Fruit fly (Drosophila melanogaster) whole organism, adult: ENCODE data around the gene GXIVsPLA2.

Source experiments
- CG11617 ChIP-seq: fragments of 200-800 bp; sonication (Bioruptor generic); optimal IDR thresholded peaks from 2 replicates; lab custom pipeline; 2017; ENCODE audit warnings: mild to moderate bottlenecking, missing biosample characterization, missing genetic modification reagents, missing genetic modification characterization
- CG12768 ChIP-seq: fragments of 200-800 bp; sonication (Bioruptor generic); optimal IDR thresholded peaks from 2 replicates; lab custom pipeline; 2017; ENCODE audit warnings: missing biosample characterization, missing genetic modification characterization, mild to moderate bottlenecking, moderate library complexity, missing genetic modification reagents
- CG14711 ChIP-seq: fragments of 200-800 bp; sonication (Bioruptor generic); optimal IDR thresholded peaks from 2 replicates; lab custom pipeline; 2018; ENCODE audit warnings: missing biosample characterization, mild to moderate bottlenecking, missing genetic modification characterization, moderate library complexity
- CG1620 ChIP-seq: fragments of 200-800 bp; sonication (Bioruptor generic); optimal IDR thresholded peaks from 2 replicates; lab custom pipeline; 2016; ENCODE audit warnings: missing biosample characterization, missing genetic modification characterization
- CG33017 ChIP-seq: fragments of 200-800 bp; sonication (Bioruptor generic); optimal IDR thresholded peaks from 2 replicates; lab custom pipeline; 2018; ENCODE audit warnings: missing biosample characterization, mild to moderate bottlenecking, missing genetic modification characterization, moderate library complexity
- CG5204 ChIP-seq: fragments of 200-800 bp; sonication (Bioruptor generic); optimal IDR thresholded peaks from 2 replicates; lab custom pipeline; 2016; ENCODE audit warnings: missing biosample characterization, missing genetic modification characterization
- CG7045 ChIP-seq: fragments of 200-800 bp; sonication (Bioruptor generic); optimal IDR thresholded peaks from 2 replicates; lab custom pipeline; 2017; ENCODE audit warnings: missing biosample characterization, mild to moderate bottlenecking, missing genetic modification characterization
- CG7101 ChIP-seq: fragments of 200-800 bp; sonication (Bioruptor generic); optimal IDR thresholded peaks from 2 replicates; lab custom pipeline; 2018; ENCODE audit warnings: missing biosample characterization, mild to moderate bottlenecking, missing genetic modification characterization, moderate library complexity
- Clk ChIP-seq: fragments of 200-800 bp; sonication (Bioruptor generic); optimal IDR thresholded peaks from 2 replicates; lab custom pipeline; 2017; ENCODE audit warnings: missing biosample characterization, missing genetic modification characterization
- Crg-1 ChIP-seq: fragments of 200-800 bp; sonication (Bioruptor generic); optimal IDR thresholded peaks from 2 replicates; lab custom pipeline; 2016; ENCODE audit warnings: missing biosample characterization, missing genetic modification characterization
- Hr96 ChIP-seq: fragments of 200-800 bp; sonication (Bioruptor generic); optimal IDR thresholded peaks from 2 replicates; lab custom pipeline; 2016; ENCODE audit warnings: missing biosample characterization, missing genetic modification characterization
- Mnt ChIP-seq: fragments of 200-800 bp; sonication (Bioruptor generic); optimal IDR thresholded peaks from 2 replicates; lab custom pipeline; 2016; ENCODE audit warnings: missing biosample characterization, mild to moderate bottlenecking, missing genetic modification characterization
- bab1 ChIP-seq: fragments of 200-800 bp; sonication (Bioruptor generic); optimal IDR thresholded peaks from 3 replicates; lab custom pipeline; 2019; ENCODE audit warnings: missing biosample characterization, mild to moderate bottlenecking, missing genetic modification characterization, moderate library complexity
- cic ChIP-seq: fragments of 200-800 bp; sonication (Bioruptor generic); optimal IDR thresholded peaks from 2 replicates; lab custom pipeline; 2017; ENCODE audit warnings: missing biosample characterization, mild to moderate bottlenecking, missing genetic modification characterization, moderate library complexity
- cnc ChIP-seq, 2 experiments: fragments of >200 bp; optimal IDR thresholded peaks; 2 replicates each; lab custom pipeline; 2017
- kay ChIP-seq: fragments of 200-800 bp; sonication (Bioruptor generic); peaks from one replicate; lab custom pipeline; 2016; ENCODE audit warnings: missing biosample characterization, missing genetic modification characterization, borderline replicate concordance
- ovo ChIP-seq: fragments of 200-800 bp; sonication (Bioruptor generic); optimal IDR thresholded peaks from 2 replicates; lab custom pipeline; 2016; ENCODE audit warnings: missing biosample characterization, missing genetic modification characterization
- pad ChIP-seq: fragments of 200-800 bp; sonication (Bioruptor generic); optimal IDR thresholded peaks from 3 replicates; lab custom pipeline; 2017; ENCODE audit warnings: missing biosample characterization, missing genetic modification characterization, mild to moderate bottlenecking, moderate library complexity, missing genetic modification reagents
- tj ChIP-seq: fragments of 200-800 bp; sonication (Bioruptor generic); optimal IDR thresholded peaks from 3 replicates; lab custom pipeline; 2017; ENCODE audit warnings: missing biosample characterization, mild to moderate bottlenecking, missing genetic modification characterization, moderate library complexity
- toe ChIP-seq: fragments of 200-800 bp; sonication (Bioruptor generic); optimal IDR thresholded peaks from 2 replicates; lab custom pipeline; 2016; ENCODE audit warnings: missing biosample characterization, missing genetic modification characterization

Gene GXIVsPLA2

dm6 chr3L:15968686-15969085, 13.8 kb downstream of the GXIVsPLA2 start:
- TF ChIP-seq Mnt (no peak), pad (no peak), CG1620 (GFP tag; lab: Kevin White, UChicago) (no peak), CG5204 (GFP tag; lab: Kevin White, UChicago) (no peak), bab1 (peak; percentile 5), toe (GFP tag; lab: Kevin White, UChicago) (no peak), CG14711 (tag; lab: Kevin White, UChicago) (no peak), cic (GFP tag; lab: Kevin White, UChicago) (peak; percentile 50), CG11617 (GFP tag; lab: Kevin White, UChicago) (no peak), tj (no peak), Clk (GFP tag; lab: Kevin White, UChicago) (no peak)

dm6 chr3L:15974166-15974565, 19.3 kb downstream of the GXIVsPLA2 start:
- TF ChIP-seq Mnt (no peak), toe (GFP tag; lab: Kevin White, UChicago) (no peak), CG1620 (GFP tag; lab: Kevin White, UChicago) (no peak), bab1 (no peak), CG14711 (tag; lab: Kevin White, UChicago) (no peak), Hr96 (no peak), CG5204 (GFP tag; lab: Kevin White, UChicago) (no peak), CG12768 (GFP tag; lab: Kevin White, UChicago) (no peak), CG7045 (GFP tag; lab: Kevin White, UChicago) (no peak), Clk (GFP tag; lab: Kevin White, UChicago) (no peak), tj (no peak), CG11617 (GFP tag; lab: Kevin White, UChicago) (no peak), CG33017 (tag; lab: Kevin White, UChicago) (no peak), Crg-1 (GFP tag; lab: Kevin White, UChicago) (no peak), ovo (GFP tag; lab: Kevin White, UChicago) (no peak), cic (GFP tag; lab: Kevin White, UChicago) (no peak)

dm6 chr3L:15975068-15975467, 20.2 kb downstream of the GXIVsPLA2 start, which contains the start of gene CG17026:
Gene CG17026, plus strand, starts transcription at chr3L:15975368.
- TF ChIP-seq CG11617 (GFP tag; lab: Kevin White, UChicago) = no peak
- peak; percentile 43 for TF ChIP-seq cic (GFP tag; lab: Kevin White, UChicago)
- TF ChIP-seq tj = no peak

- TF ChIP-seq pad = peak; percentile 16
- TF ChIP-seq bab1 = peak; percentile 19
- TF ChIP-seq CG14711 (tag; lab: Kevin White, UChicago) = peak; percentile 88
- TF ChIP-seq kay = no peak
- peak; percentile 20 for TF ChIP-seq CG33017 (tag; lab: Kevin White, UChicago)
- TF ChIP-seq cic (GFP tag; lab: Kevin White, UChicago) = peak; percentile 62
- TF ChIP-seq CG12768 (GFP tag; lab: Kevin White, UChicago) = peak; percentile 82
- TF ChIP-seq Crg-1 (GFP tag; lab: Kevin White, UChicago) = no peak
Observed at dm6 chr3L:15976758-15977157, 21.9 kb downstream of the GXIVsPLA2 start, which contains the start of gene CG17029. Gene CG17029, plus strand, starts transcription at chr3L:15976870.

- TF ChIP-seq CG5204 (GFP tag; lab: Kevin White, UChicago) (peak; percentile 30), CG33017 (tag; lab: Kevin White, UChicago) (peak; percentile 39), toe (GFP tag; lab: Kevin White, UChicago) (no peak), ovo (GFP tag; lab: Kevin White, UChicago) (no peak), CG14711 (tag; lab: Kevin White, UChicago) (peak; percentile 61), CG7045 (GFP tag; lab: Kevin White, UChicago) (peak; percentile 8), cic (GFP tag; lab: Kevin White, UChicago) (no peak), Crg-1 (GFP tag; lab: Kevin White, UChicago) (no peak), cnc (optimal IDR thresholded peaks at IDR 0.05; lab: Kevin White, UChicago) (no peak), Clk (GFP tag; lab: Kevin White, UChicago) (no peak), kay (no peak), CG1620 (GFP tag; lab: Kevin White, UChicago) (no peak), tj (no peak), CG11617 (GFP tag; lab: Kevin White, UChicago) (peak; percentile 31), bab1 (peak; percentile 33), Hr96 (no peak), CG12768 (GFP tag; lab: Kevin White, UChicago) (no peak), Mnt (no peak), CG7101 (tag; lab: Kevin White, UChicago) (peak; percentile 24), pad (no peak)
Observed at dm6 chr3L:15977565-15977964, 22.7 kb downstream of the GXIVsPLA2 start.

- TF ChIP-seq CG33017 (tag; lab: Kevin White, UChicago) (peak; percentile 24), ovo (GFP tag; lab: Kevin White, UChicago) (no peak), CG1620 (GFP tag; lab: Kevin White, UChicago) (no peak)
Observed at dm6 chr3L:15978224-15978623, 23.3 kb downstream of the GXIVsPLA2 start, which contains the start of gene CG17028. Gene CG17028, plus strand, starts transcription at chr3L:15978524.

dm6 chr3L:15979240-15979639, 24.3 kb downstream of the GXIVsPLA2 start:
- TF ChIP-seq cic (GFP tag; lab: Kevin White, UChicago) (no peak), kay (no peak), ovo (GFP tag; lab: Kevin White, UChicago) (no peak), pad (no peak), Mnt (no peak), CG7045 (GFP tag; lab: Kevin White, UChicago) (no peak), CG5204 (GFP tag; lab: Kevin White, UChicago) (no peak), CG1620 (GFP tag; lab: Kevin White, UChicago) (no peak), toe (GFP tag; lab: Kevin White, UChicago) (no peak), Clk (GFP tag; lab: Kevin White, UChicago) (no peak), CG7101 (tag; lab: Kevin White, UChicago) (no peak), CG33017 (tag; lab: Kevin White, UChicago) (no peak)
